Fruit fly (Drosophila melanogaster): ENCODE results near the gene CG5611.

DNA sequence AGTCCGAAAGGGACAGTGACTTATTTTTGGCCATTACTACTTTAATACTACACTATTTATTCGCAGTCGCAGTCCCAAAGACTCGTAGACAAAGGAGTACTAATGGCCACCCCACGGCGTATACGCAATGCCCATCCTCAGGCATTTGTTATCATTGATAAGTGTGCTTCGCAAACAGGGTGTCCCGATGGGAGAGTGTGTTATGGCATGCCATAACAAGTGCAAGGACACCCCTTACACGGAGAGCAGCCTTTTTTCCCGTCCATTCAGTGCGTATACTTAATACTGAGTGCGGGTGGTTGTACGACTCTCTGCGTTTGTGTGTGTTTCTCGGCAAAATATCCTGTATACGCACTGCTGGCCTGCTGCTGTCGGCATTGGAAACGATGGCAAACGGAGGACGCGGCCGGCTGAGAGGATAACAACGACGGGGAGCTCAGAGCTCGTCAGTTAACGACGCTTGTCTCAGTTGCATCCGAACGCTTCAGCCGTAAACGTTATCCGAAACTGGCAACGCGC lies 26.2 kb upstream of the CG5611 start, which contains the start of gene unc80:
- no peak for TF ChIP-seq CG17806 (tag; optimal IDR thresholded peaks at IDR 0.05)
- no peak for TF ChIP-seq CG12605 (GFP tag; IDR thresholded peaks at IDR 0.05)
- TF ChIP-seq CG8159 (tag; optimal IDR thresholded peaks at IDR 0.05): no peak
- TF ChIP-seq CG8301 (tag; optimal IDR thresholded peaks at IDR 0.05): no peak
- TF ChIP-seq CG34367 (tag; optimal IDR thresholded peaks at IDR 0.05): no peak

All from whole organism, pupa.